Worm (Caenorhabditis elegans) whole organism, L1 larva: ENCODE results near the gene C17E7.12.

Experiments
- C16A3.4 ChIP-seq: fragments of 150-350 bp; optimal IDR thresholded peaks from 2 replicates; lab custom pipeline; 2014; ENCODE audit warnings: missing biosample characterization, missing genetic modification characterization
- F16B12.6 ChIP-seq: fragments of 150-350 bp; optimal IDR thresholded peaks from 2 replicates; lab custom pipeline; 2014; ENCODE audit warnings: missing biosample characterization, missing genetic modification characterization
- aha-1 ChIP-seq: fragments of 150-350 bp; optimal IDR thresholded peaks from 2 replicates; lab custom pipeline; 2014; ENCODE audit warnings: missing biosample characterization, missing genetic modification characterization
- aly-2 ChIP-seq: fragments of 150-350 bp; optimal IDR thresholded peaks from 2 replicates; lab custom pipeline; 2014; ENCODE audit warnings: missing biosample characterization, missing genetic modification characterization
- ceh-63 ChIP-seq: fragments of 200-800 bp; sonication (Bioruptor generic); optimal IDR thresholded peaks from 2 replicates; lab custom pipeline; 2018; ENCODE audit warnings: mild to moderate bottlenecking, missing genetic modification characterization, missing compliant biosample characterization
- ceh-90 ChIP-seq: sonication (generic microtip); optimal IDR thresholded peaks from 2 replicates; lab custom pipeline; 2016; ENCODE audit warnings: missing genetic modification characterization, missing compliant biosample characterization
- ces-1 ChIP-seq: fragments of 150-350 bp; optimal IDR thresholded peaks from 2 replicates; lab custom pipeline; 2014; ENCODE audit warnings: missing biosample characterization, missing genetic modification reagents, missing genetic modification characterization
- efl-1 ChIP-seq, 4 experiments: fragments of 150-350 bp; optimal IDR thresholded peaks in 3 of 4; peaks in 1 of 4; 1 replicate in 1 of 4; 2 replicates in 3 of 4; lab custom pipeline; 2014; ENCODE audit warnings: missing biosample characterization in 2 of 4, missing genetic modification characterization in 2 of 4, missing genetic modification reagents in 2 of 4
- egl-13 ChIP-seq: sonication (generic microtip); optimal IDR thresholded peaks from 2 replicates; lab custom pipeline; 2016; ENCODE audit warnings: missing genotype, missing genetic modification reagents, missing genetic modification characterization, missing compliant biosample characterization
- egl-27 ChIP-seq, 2 experiments: fragments of 150-350 bp in 1 of 2; sonication (generic microtip); optimal IDR thresholded peaks; 3 replicates each; lab custom pipeline; 2017 to 2018; ENCODE audit warnings: missing biosample characterization in 2 of 2, missing genetic modification characterization in 2 of 2, missing genetic modification reagents in 2 of 2
- elt-2 ChIP-seq: sonication (generic microtip); optimal IDR thresholded peaks from 2 replicates; lab custom pipeline; 2016; ENCODE audit warnings: missing genetic modification characterization, mild to moderate bottlenecking, inconsistent platforms, missing compliant biosample characterization, missing genetic modification reagents
- elt-3 ChIP-seq, 6 experiments: fragments of 150-350 bp in 1 of 6; sonication (generic microtip); optimal IDR thresholded peaks; 2 replicates each; lab custom pipeline; 2017 to 2018; ENCODE audit warnings: missing biosample characterization in 6 of 6, missing genetic modification characterization in 6 of 6, inconsistent platforms in 1 of 6
- fkh-10 ChIP-seq: sonication (generic microtip); optimal IDR thresholded peaks from 2 replicates; lab custom pipeline; 2017; ENCODE audit warnings: missing biosample characterization, missing genetic modification reagents, missing genetic modification characterization
- fkh-4 ChIP-seq: sonication (generic microtip); optimal IDR thresholded peaks from 2 replicates; lab custom pipeline; 2016; ENCODE audit warnings: missing compliant biosample characterization, missing genetic modification characterization, borderline replicate concordance
- fos-1 ChIP-seq: fragments of 150-350 bp; optimal IDR thresholded peaks from 2 replicates; lab custom pipeline; 2014; ENCODE audit warnings: missing biosample characterization, missing genetic modification characterization
- hlh-17 ChIP-seq: fragments of 200-800 bp; sonication (Bioruptor generic); optimal IDR thresholded peaks from 2 replicates; lab custom pipeline; 2018; ENCODE audit warnings: missing genetic modification characterization, mild to moderate bottlenecking, missing compliant biosample characterization, moderate library complexity, borderline replicate concordance
- hlh-4 ChIP-seq: sonication (generic microtip); optimal IDR thresholded peaks from 2 replicates; lab custom pipeline; 2016; ENCODE audit warnings: mild to moderate bottlenecking, missing genetic modification characterization, missing compliant biosample characterization
- jun-1 ChIP-seq: fragments of 150-350 bp; optimal IDR thresholded peaks from 2 replicates; lab custom pipeline; 2014; ENCODE audit warnings: missing biosample characterization, missing genetic modification reagents, missing genetic modification characterization
- lin-13 ChIP-seq: fragments of 150-350 bp; optimal IDR thresholded peaks from 2 replicates; lab custom pipeline; 2014; ENCODE audit warnings: missing biosample characterization, missing genetic modification reagents, missing genetic modification characterization
- lin-14 ChIP-seq: fragments of 200-800 bp; sonication (Bioruptor generic); optimal IDR thresholded peaks from 2 replicates; lab custom pipeline; 2018; ENCODE audit warnings: mild to moderate bottlenecking, missing genetic modification characterization, moderate library complexity, missing compliant biosample characterization
- lin-35 ChIP-seq, 2 experiments: fragments of 150-350 bp; optimal IDR thresholded peaks; 2 replicates each; lab custom pipeline; 2014; ENCODE audit warnings: missing biosample characterization in 2 of 2, missing genetic modification characterization in 2 of 2, missing genetic modification reagents in 2 of 2
- mdl-1 ChIP-seq, 2 experiments: fragments of 150-350 bp; optimal IDR thresholded peaks; 2 replicates each; lab custom pipeline; 2014 to 2017; ENCODE audit warnings: missing biosample characterization in 2 of 2, missing genetic modification characterization in 2 of 2, inconsistent platforms in 1 of 2
- mep-1 ChIP-seq: fragments of 150-350 bp; optimal IDR thresholded peaks from 2 replicates; lab custom pipeline; 2014; ENCODE audit warnings: missing biosample characterization, missing genetic modification characterization
- nhr-11 ChIP-seq: fragments of 150-350 bp; optimal IDR thresholded peaks from 2 replicates; lab custom pipeline; 2014; ENCODE audit warnings: missing biosample characterization, missing genetic modification characterization
- nhr-237 ChIP-seq: fragments of 150-350 bp; optimal IDR thresholded peaks from 2 replicates; lab custom pipeline; 2014; ENCODE audit warnings: missing biosample characterization, missing genetic modification characterization
- pag-3 ChIP-seq: sonication (generic microtip); optimal IDR thresholded peaks from 2 replicates; lab custom pipeline; 2017; ENCODE audit warnings: missing genetic modification characterization, mild to moderate bottlenecking, missing compliant biosample characterization, antibody characterized with exemption, borderline replicate concordance; ENCODE audit not compliant: insufficient read depth
- pqm-1 ChIP-seq: sonication (generic microtip); optimal IDR thresholded peaks from 3 replicates; lab custom pipeline; 2017; ENCODE audit warnings: missing biosample characterization, missing genetic modification characterization
- rnt-1 ChIP-seq: sonication (generic microtip); optimal IDR thresholded peaks from 2 replicates; lab custom pipeline; 2016; ENCODE audit warnings: mild to moderate bottlenecking, missing genetic modification characterization, moderate library complexity, missing compliant biosample characterization
- skn-1 ChIP-seq: fragments of 150-350 bp; optimal IDR thresholded peaks from 2 replicates; lab custom pipeline; 2014; ENCODE audit warnings: missing biosample characterization, missing genetic modification characterization
- sptf-1 ChIP-seq: fragments of 150-350 bp; optimal IDR thresholded peaks from 2 replicates; lab custom pipeline; 2014; ENCODE audit warnings: missing biosample characterization, missing genetic modification characterization
- tbx-2 ChIP-seq: sonication (generic microtip); optimal IDR thresholded peaks from 2 replicates; lab custom pipeline; 2016; ENCODE audit warnings: missing genetic modification characterization, missing compliant biosample characterization
- tlp-1 ChIP-seq: fragments of 150-350 bp; optimal IDR thresholded peaks from 2 replicates; lab custom pipeline; 2014; ENCODE audit warnings: missing biosample characterization, missing genetic modification characterization
- unc-62 ChIP-seq: fragments of 150-350 bp; optimal IDR thresholded peaks from 2 replicates; lab custom pipeline; 2014; ENCODE audit warnings: missing biosample characterization, missing genetic modification reagents, missing genetic modification characterization
- unc-86 ChIP-seq: sonication (generic microtip); optimal IDR thresholded peaks from 2 replicates; lab custom pipeline; 2016; ENCODE audit warnings: missing genetic modification characterization, missing compliant biosample characterization
- vab-15 ChIP-seq: sonication (generic microtip); optimal IDR thresholded peaks from 2 replicates; lab custom pipeline; 2017; ENCODE audit warnings: missing genotype, mild to moderate bottlenecking, missing genetic modification characterization, missing compliant biosample characterization
- zip-4 ChIP-seq: fragments of 200-800 bp; sonication (Bioruptor generic); optimal IDR thresholded peaks from 2 replicates; lab custom pipeline; 2018; ENCODE audit warnings: mild to moderate bottlenecking, missing genetic modification characterization, moderate library complexity, missing compliant biosample characterization
- ztf-4 ChIP-seq: fragments of 150-350 bp; optimal IDR thresholded peaks from 2 replicates; lab custom pipeline; 2014; ENCODE audit warnings: missing biosample characterization, missing genetic modification characterization

Gene C17E7.12

ce11 chrV:3927522-3927921 lies 35.7 kb upstream of the C17E7.12 start:
- no peak for TF ChIP-seq elt-2

ce11 chrV:3922547-3922946 lies 30.7 kb upstream of the C17E7.12 start:
- TF ChIP-seq mep-1 (tag; lab: Kevin White, UChicago) (no peak), F16B12.6 (tag; lab: Kevin White, UChicago) (no peak), sptf-1 (tag; lab: Kevin White, UChicago) (no peak), elt-3 (tag; optimal IDR thresholded peaks at IDR 0.05; lab: Kevin White, UChicago) (no peak), aly-2 (tag; lab: Kevin White, UChicago) (no peak), rnt-1 (tag; lab: Kevin White, UChicago) (no peak), C16A3.4 (tag; lab: Kevin White, UChicago) (no peak), mdl-1 (tag; optimal IDR thresholded peaks at IDR 0.05; lab: Kevin White, UChicago) (no peak), egl-27 (tag; optimal IDR thresholded peaks at IDR 0.05; lab: Kevin White, UChicago) (no peak), ztf-4 (no peak), tbx-2 (no peak), pqm-1 (tag; lab: Kevin White, UChicago) (no peak)
- TF ChIP-seq, all 84 proteins: peak for 0

DNA sequence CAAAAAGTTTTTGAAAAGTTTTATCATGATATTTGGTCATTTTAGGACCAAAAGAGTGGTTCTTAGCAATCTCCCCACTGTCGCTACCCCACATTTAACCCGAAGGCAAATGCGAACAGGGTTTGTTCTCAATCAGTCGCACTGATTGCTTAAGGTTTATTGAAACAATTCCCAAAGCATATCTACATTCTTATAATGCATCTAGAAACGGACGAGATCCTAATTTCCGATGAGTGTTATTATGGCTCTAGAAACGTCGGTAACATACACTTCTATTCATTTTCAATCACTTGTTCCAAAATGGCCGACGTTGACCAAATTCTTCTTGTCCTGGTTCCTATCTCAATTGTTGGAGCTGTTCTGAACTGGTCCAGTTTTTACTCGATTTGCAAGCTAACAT lies 29.8 kb upstream of the C17E7.12 start, which contains the start of gene srx-65:
Gene srx-65 (plus strand): TSS at position 301 of the 400 bp plus-strand sequence.
- no peak for TF ChIP-seq nhr-237 (tag; lab: Kevin White, UChicago)
- TF ChIP-seq efl-1 (optimal IDR thresholded peaks at IDR 0.05; lab: Kevin White, UChicago) = no peak
- TF ChIP-seq efl-1 (GFP tag; optimal IDR thresholded peaks at IDR 0.05 in 1 of 2; lab: Kevin White, UChicago) = peak in 1 of 2 experiments; percentile 36
- TF ChIP-seq, all 84 proteins: peak for 1

- TF ChIP-seq lin-14 (GFP tag; lab: Kevin White, UChicago) (no peak), pag-3 (tag; lab: Kevin White, UChicago) (no peak), ceh-63 (no peak), skn-1 (no peak), fkh-10 (GFP tag; lab: Kevin White, UChicago) (no peak), ces-1 (no peak), egl-13 (tag; lab: Kevin White, UChicago) (no peak), ztf-4 (no peak), tlp-1 (tag; lab: Kevin White, UChicago) (no peak)
- TF ChIP-seq, all 84 proteins: peak for 0
Measured at ce11 chrV:3919289-3919688, 27.5 kb upstream of the C17E7.12 start, which contains the start of gene srx-66. TSS of gene srx-66 (plus strand) at chrV:3919589.

ce11 chrV:3916480-3916879 lies 24.7 kb upstream of the C17E7.12 start, which contains the start of gene srx-67:
TSS of gene srx-67 (plus strand) at chrV:3916780.
- TF ChIP-seq hlh-4 = no peak
- TF ChIP-seq aha-1 (tag; lab: Kevin White, UChicago) = no peak
- TF ChIP-seq unc-86 = no peak
- no peak for TF ChIP-seq fos-1 (tag; lab: Kevin White, UChicago)
- no peak for TF ChIP-seq ceh-90
- TF ChIP-seq nhr-11 (tag; lab: Kevin White, UChicago) = no peak
- no peak for TF ChIP-seq F16B12.6 (tag; lab: Kevin White, UChicago)

DNA sequence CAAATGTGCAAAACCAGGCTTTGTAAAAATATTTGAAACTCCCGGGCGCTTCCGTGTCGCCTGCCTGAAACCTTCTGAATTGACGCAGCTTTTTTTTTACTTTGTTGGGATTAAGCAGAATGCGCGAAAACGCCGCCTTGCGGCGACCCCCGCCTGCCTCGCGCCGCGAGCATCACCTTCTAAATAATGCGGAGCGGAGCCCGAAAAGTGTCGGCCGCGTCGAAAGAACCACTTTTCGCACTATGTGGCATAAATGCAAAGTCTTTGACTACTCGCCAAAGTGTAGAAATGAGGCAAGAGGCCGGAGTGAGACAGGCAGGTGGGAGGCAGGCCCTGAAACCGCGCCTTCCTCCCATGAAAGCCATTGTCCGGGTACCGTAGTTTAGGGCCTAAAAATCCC lies 21.3 kb upstream of the C17E7.12 start:
- no peak for TF ChIP-seq zip-4 (GFP tag; lab: Kevin White, UChicago)
- no peak for TF ChIP-seq ceh-63
- TF ChIP-seq, all 84 proteins: peak for 0

DNA sequence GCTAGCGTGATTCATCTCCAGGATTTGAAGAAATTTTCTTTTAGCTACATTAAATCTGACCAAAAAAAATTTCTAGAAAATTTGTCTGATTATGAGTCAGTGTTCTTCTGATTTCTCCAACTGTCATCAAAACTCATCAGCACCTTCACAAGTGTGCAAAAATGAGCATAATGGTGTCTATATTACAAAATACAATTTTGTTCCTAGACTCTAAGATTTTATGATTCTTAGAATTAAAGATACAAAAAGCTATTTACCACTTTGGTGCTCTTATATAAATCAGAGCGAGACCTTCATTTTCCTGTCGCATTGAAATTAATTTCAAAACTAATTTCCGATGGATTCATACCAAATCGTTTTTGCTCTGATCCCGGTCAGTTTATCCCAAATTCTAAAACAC lies 20.7 kb upstream of the C17E7.12 start, which contains the start of gene srx-68:
Gene srx-68 (plus strand): TSS at position 301 of the 400 bp plus-strand sequence.
- TF ChIP-seq lin-13 = no peak
- TF ChIP-seq jun-1 (tag; lab: Kevin White, UChicago) = no peak
- no peak for TF ChIP-seq vab-15 (tag; lab: Kevin White, UChicago)
- TF ChIP-seq lin-35 (GFP tag; optimal IDR thresholded peaks at IDR 0.05; lab: Kevin White, UChicago) = no peak
- TF ChIP-seq nhr-237 (tag; lab: Kevin White, UChicago) = no peak
- no peak for TF ChIP-seq unc-62 (GFP tag; lab: Kevin White, UChicago)
- no peak for TF ChIP-seq fkh-4 (tag; lab: Kevin White, UChicago)
- no peak for TF ChIP-seq ceh-63
- no peak for TF ChIP-seq ceh-90
- TF ChIP-seq hlh-17 = no peak
- no peak for TF ChIP-seq ztf-4
- TF ChIP-seq ces-1 = no peak
